Worm (Caenorhabditis elegans): ENCODE measurements around the gene clec-215.

The clec-215 gene

ce11 chrV:7600149-7600548 lies 12.0 kb upstream of the clec-215 start, which contains the start of gene C50E3.9:
C50E3.9 (minus strand) TSS chrV:7600249.
- no peak for TF ChIP-seq lin-11 (tag; optimal IDR thresholded peaks at IDR 0.05)
- no peak for TF ChIP-seq ceh-48 (tag; optimal IDR thresholded peaks at IDR 0.05)
- TF ChIP-seq hlh-8 (tag; optimal IDR thresholded peaks at IDR 0.05): no peak
- no peak for TF ChIP-seq pat-9 (tag; optimal IDR thresholded peaks at IDR 0.05)

ce11 chrV:7601443-7601842 lies 10.7 kb upstream of the clec-215 start, which contains the start of gene scl-26:
scl-26 (minus strand) TSS chrV:7601543.
- no peak for TF ChIP-seq ceh-2 (tag; optimal IDR thresholded peaks at IDR 0.05)
- no peak for TF ChIP-seq ceh-18 (tag; optimal IDR thresholded peaks at IDR 0.05)
- TF ChIP-seq che-1 (tag; optimal IDR thresholded peaks at IDR 0.05): no peak
- no peak for TF ChIP-seq tbx-7 (tag; optimal IDR thresholded peaks at IDR 0.05)
- TF ChIP-seq rnt-1 (tag; optimal IDR thresholded peaks at IDR 0.05): no peak
- TF ChIP-seq dmd-4 (tag; optimal IDR thresholded peaks at IDR 0.05; ENCODE audit: borderline replicate concordance): no peak
- TF ChIP-seq hlh-6 (tag; optimal IDR thresholded peaks at IDR 0.05): no peak
- TF ChIP-seq ceh-14 (tag; optimal IDR thresholded peaks at IDR 0.05): no peak
- TF ChIP-seq nhr-232 (tag; optimal IDR thresholded peaks at IDR 0.05): no peak
- no peak for TF ChIP-seq K02D7.2 (tag; optimal IDR thresholded peaks at IDR 0.05)
- TF ChIP-seq ceh-19 (GFP tag; optimal IDR thresholded peaks at IDR 0.05): no peak

DNA sequence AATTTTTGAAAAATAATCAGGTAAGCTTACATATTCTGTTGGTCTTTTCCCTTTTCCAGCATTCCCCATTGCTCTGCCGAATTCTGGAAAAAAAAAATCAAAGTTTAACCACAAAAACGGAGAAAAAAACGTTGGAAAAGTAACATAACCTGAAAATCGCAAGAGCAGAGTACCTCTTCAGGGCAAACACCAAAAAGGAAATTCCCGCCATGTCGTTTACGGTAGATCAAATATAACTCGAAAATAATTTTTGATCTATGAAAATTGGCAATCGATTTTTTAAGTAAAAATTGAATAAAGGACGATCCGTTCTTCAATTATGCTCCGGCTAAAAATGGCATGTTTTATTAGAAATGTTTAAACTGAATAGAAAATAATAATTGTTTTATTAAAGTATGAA lies 8.7 kb upstream of the clec-215 start, which contains the start of gene C50E3.11:
TSS of gene C50E3.11 (minus strand) at position 83 of the 400 bp plus-strand sequence.
- TF ChIP-seq elt-2 (tag; optimal IDR thresholded peaks at IDR 0.05): no peak
- no peak for TF ChIP-seq ets-4 (tag; optimal IDR thresholded peaks at IDR 0.05)
- TF ChIP-seq ceh-6 (GFP tag; optimal IDR thresholded peaks at IDR 0.05): no peak
- no peak for TF ChIP-seq pqm-1 (tag; optimal IDR thresholded peaks at IDR 0.05)

DNA sequence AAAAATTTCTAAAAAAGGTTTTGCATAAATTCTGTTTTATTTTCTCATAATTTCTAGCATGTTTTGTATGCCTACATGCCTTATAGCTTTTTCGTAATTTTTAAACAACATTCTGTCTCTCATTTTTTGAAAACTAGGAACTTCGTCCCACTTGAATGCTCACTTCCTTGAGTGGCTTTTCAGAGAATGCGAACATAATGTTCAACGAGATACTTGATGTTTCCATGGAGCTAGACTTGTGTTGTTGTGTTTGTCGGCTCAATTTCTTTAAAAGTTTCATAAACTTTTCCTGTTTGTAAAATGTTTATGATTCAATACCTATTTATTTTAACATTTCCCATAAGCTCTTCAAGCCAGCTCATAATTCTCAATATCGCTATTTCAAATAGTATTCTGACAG lies 7.3 kb upstream of the clec-215 start, which contains the start of gene clec-213:
TSS of gene clec-213 (plus strand) at position 301 of the 400 bp plus-strand sequence.
- TF ChIP-seq hlh-15 (tag; optimal IDR thresholded peaks at IDR 0.05): no peak
- no peak for TF ChIP-seq ceh-6 (GFP tag; optimal IDR thresholded peaks at IDR 0.05)
- no peak for TF ChIP-seq zip-5 (tag; optimal IDR thresholded peaks at IDR 0.05)
- no peak for TF ChIP-seq elt-2 (tag; optimal IDR thresholded peaks at IDR 0.05)
- no peak for TF ChIP-seq pax-1 (tag; optimal IDR thresholded peaks at IDR 0.05)
- no peak for TF ChIP-seq dmd-4 (tag; optimal IDR thresholded peaks at IDR 0.05; ENCODE audit: borderline replicate concordance)
- TF ChIP-seq ceh-19 (GFP tag; optimal IDR thresholded peaks at IDR 0.05): no peak
- no peak for TF ChIP-seq nhr-11 (tag; optimal IDR thresholded peaks at IDR 0.05)

DNA sequence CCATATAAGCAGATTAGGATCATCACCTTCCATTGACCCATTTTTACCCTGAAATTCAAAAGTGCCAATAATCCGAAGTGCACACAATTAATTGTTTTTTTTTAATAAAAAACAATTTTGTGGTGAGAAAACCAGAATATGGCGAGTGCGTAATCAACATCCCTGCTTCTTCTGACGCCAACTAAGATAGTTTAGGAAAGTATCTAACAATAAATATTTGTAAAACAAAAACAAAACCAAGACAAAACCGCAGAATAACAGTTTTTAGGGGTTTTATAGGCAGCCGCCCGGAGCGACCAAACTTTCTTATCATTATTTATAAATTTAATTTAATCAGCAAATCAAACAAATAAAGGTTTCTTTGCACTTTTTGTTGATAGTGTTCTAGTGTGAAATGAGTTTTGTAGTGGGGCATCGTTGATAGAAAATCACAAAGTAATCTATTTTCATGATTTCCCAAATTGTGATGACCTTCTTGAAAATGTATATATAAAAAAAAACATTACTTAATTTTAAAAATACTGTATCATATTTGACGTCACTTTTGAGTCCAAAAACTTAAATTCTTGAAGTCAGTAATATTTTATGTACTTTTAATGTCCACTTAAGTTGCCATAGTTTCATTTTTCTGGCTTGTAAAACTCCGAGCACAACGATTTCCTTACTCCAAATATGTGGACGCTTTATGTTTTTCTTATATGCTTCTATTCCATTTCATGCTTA lies 2.3 kb upstream of the clec-215 start, which contains the start of the genes folt-3 and clec-214:
TSS of gene folt-3 (minus strand) at position 51 of the 723 bp plus-strand sequence.
TSS of gene clec-214 (plus strand) at position 673 of the 723 bp plus-strand sequence.
- TF ChIP-seq unc-86 (tag; optimal IDR thresholded peaks at IDR 0.05) (no peak), rnt-1 (tag; optimal IDR thresholded peaks at IDR 0.05) (no peak), che-1 (tag; optimal IDR thresholded peaks at IDR 0.05) (no peak), ceh-9 (tag; optimal IDR thresholded peaks at IDR 0.05) (no peak), hlh-6 (tag; optimal IDR thresholded peaks at IDR 0.05) (no peak), lim-6 (tag; optimal IDR thresholded peaks at IDR 0.05) (no peak), Y22D7AL.16 (tag; optimal IDR thresholded peaks at IDR 0.05) (no peak), gmeb-2 (tag; optimal IDR thresholded peaks at IDR 0.05) (no peak), T23F11.4 (GFP tag; optimal IDR thresholded peaks at IDR 0.05) (no peak), ceh-2 (tag; optimal IDR thresholded peaks at IDR 0.05) (no peak), K02D7.2 (tag; optimal IDR thresholded peaks at IDR 0.05) (no peak), mec-3 (tag; optimal IDR thresholded peaks at IDR 0.05; ENCODE audit: borderline replicate concordance) (no peak), fax-1 (tag; optimal IDR thresholded peaks at IDR 0.05) (no peak), unc-3 (GFP tag; conservative IDR thresholded peaks at IDR 0.05) (no peak), unc-3 (tag; optimal IDR thresholded peaks at IDR 0.05) (no peak), ceh-14 (tag; optimal IDR thresholded peaks at IDR 0.05) (no peak), ama-1 (optimal IDR thresholded peaks at IDR 0.05) (no peak), ceh-18 (tag; optimal IDR thresholded peaks at IDR 0.05) (no peak), nfya-1 (tag; optimal IDR thresholded peaks at IDR 0.05) (no peak), ceh-31 (tag; optimal IDR thresholded peaks at IDR 0.05) (no peak), tbx-7 (tag; optimal IDR thresholded peaks at IDR 0.05) (no peak)
